Worm (Caenorhabditis elegans): ENCODE data around the gene srh-125.

DNA sequence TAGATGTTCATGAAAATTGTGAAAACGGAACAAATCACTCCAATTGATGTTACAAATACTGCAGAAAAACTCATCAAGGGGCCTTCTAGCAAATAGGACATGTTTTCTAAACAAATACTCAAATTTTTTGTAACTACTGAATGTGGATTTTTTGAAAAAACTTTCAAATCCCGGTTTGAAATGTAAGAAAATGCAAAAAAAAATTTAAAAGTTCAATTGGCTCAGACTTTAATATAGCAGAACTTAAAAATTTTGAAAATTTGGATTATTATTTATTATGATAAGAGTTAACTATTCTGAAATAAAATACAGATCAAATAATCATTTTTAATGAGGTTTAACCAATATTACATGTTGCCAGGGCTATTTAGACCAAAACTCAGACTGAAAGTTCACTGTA lies 13.7 kb upstream of the srh-125 start, which contains the start of gene srbc-9:
- TF ChIP-seq let-526 (GFP tag; IDR thresholded peaks at IDR 0.05): no peak
- no peak for TF ChIP-seq pha-4 (tag; optimal IDR thresholded peaks at IDR 0.05)
- TF ChIP-seq D2030.7 (GFP tag; IDR thresholded peaks at IDR 0.05): no peak
- no peak for TF ChIP-seq unc-62 (GFP tag; optimal IDR thresholded peaks at IDR 0.05)
- no peak for TF ChIP-seq zfh-2 (GFP tag; conservative IDR thresholded peaks at IDR 0.05)
- TF ChIP-seq sea-2 (GFP tag; IDR thresholded peaks at IDR 0.05): no peak
- no peak for TF ChIP-seq F57C9.4 (tag; optimal IDR thresholded peaks at IDR 0.05)
- no peak for TF ChIP-seq snpc-4 (GFP tag; optimal IDR thresholded peaks at IDR 0.05)
- no peak for TF ChIP-seq snpc-4 (tag; optimal IDR thresholded peaks at IDR 0.05)
- no peak for TF ChIP-seq sdz-38 (tag; optimal IDR thresholded peaks at IDR 0.05)
- TF ChIP-seq T26A5.8 (tag; optimal IDR thresholded peaks at IDR 0.05): no peak
- no peak for TF ChIP-seq lin-26 (GFP tag; IDR thresholded peaks at IDR 0.05)
- no peak for TF ChIP-seq die-1 (tag; optimal IDR thresholded peaks at IDR 0.05)
- TF ChIP-seq C17E4.6 (GFP tag; IDR thresholded peaks at IDR 0.05): no peak
